Worm (Caenorhabditis elegans): ENCODE measurements around the gene pqn-8.
A peak's percentile ranks its signal among the peaks of the same experiment; 100 is the strongest.

Gene pqn-8

ce11 chrIII:9969371-9969770, 28.4 kb downstream of the pqn-8 start:
- no peak for TF ChIP-seq lin-39 (tag; optimal IDR thresholded peaks at IDR 0.05)
- TF ChIP-seq unc-30 (tag; optimal IDR thresholded peaks at IDR 0.05), result no peak
- TF ChIP-seq nhr-11 (tag; optimal IDR thresholded peaks at IDR 0.05), result no peak
- TF ChIP-seq mdl-1 (tag; optimal IDR thresholded peaks at IDR 0.05), result no peak
- no peak for TF ChIP-seq mab-9 (GFP tag; IDR thresholded peaks at IDR 0.05)
- TF ChIP-seq sup-37 (GFP tag; optimal IDR thresholded peaks at IDR 0.05), result no peak
- no peak for TF ChIP-seq efl-1 (optimal IDR thresholded peaks at IDR 0.05)
- TF ChIP-seq efl-1 (GFP tag; optimal IDR thresholded peaks at IDR 0.05 in 1 of 2), result no peak
- TF ChIP-seq rnt-1 (tag; optimal IDR thresholded peaks at IDR 0.05), result no peak
- TF ChIP-seq lin-35 (GFP tag; optimal IDR thresholded peaks at IDR 0.05), result no peak
- TF ChIP-seq xbp-1 (tag; optimal IDR thresholded peaks at IDR 0.05), result no peak
- no peak for TF ChIP-seq nhr-47 (tag; optimal IDR thresholded peaks at IDR 0.05)
- no peak for TF ChIP-seq alr-1 (tag; optimal IDR thresholded peaks at IDR 0.05; ENCODE audit: borderline replicate concordance)
- no peak for TF ChIP-seq nhr-237 (tag; optimal IDR thresholded peaks at IDR 0.05)
- TF ChIP-seq fkh-4 (tag; optimal IDR thresholded peaks at IDR 0.05; ENCODE audit: borderline replicate concordance), result no peak
- no peak for TF ChIP-seq pqm-1 (tag; optimal IDR thresholded peaks at IDR 0.05)
- no peak for TF ChIP-seq isw-1 (GFP tag; IDR thresholded peaks at IDR 0.05)
- TF ChIP-seq aly-2 (tag; optimal IDR thresholded peaks at IDR 0.05), result no peak
- no peak for TF ChIP-seq fos-1 (tag; optimal IDR thresholded peaks at IDR 0.05)
- TF ChIP-seq snu-23 (GFP tag; optimal IDR thresholded peaks at IDR 0.05), result no peak

- TF ChIP-seq blmp-1 (tag; optimal IDR thresholded peaks at IDR 0.05) (peak; percentile 39), zag-1 (tag; optimal IDR thresholded peaks at IDR 0.05) (no peak)
These were observed 32.3 kb downstream of the pqn-8 start for ce11 chrIII:9965444-9965843.

DNA sequence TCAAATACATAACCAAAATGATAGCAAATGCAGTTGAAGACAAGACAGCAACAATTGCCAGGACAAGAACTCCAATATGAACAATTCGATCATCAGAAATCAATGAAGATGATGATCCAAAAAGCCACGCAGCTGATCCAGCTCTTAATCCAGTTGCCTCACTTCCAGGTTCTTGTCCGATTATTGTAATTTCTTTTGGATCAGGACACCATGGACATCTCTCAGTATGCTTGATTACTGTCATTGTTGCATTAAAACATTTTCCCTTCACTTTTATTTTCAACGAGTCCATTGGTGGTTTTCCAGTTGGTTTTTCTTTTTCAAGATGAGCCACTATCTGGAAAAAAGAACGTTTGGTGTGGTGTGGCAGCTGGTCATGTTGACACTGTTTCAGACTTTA, 33.4 kb downstream of the pqn-8 start:
- TF ChIP-seq snu-23 (GFP tag; optimal IDR thresholded peaks at IDR 0.05) (no peak), Y116A8C.19 (tag; optimal IDR thresholded peaks at IDR 0.05; ENCODE audit: borderline replicate concordance) (no peak), fkh-10 (GFP tag; optimal IDR thresholded peaks at IDR 0.05) (no peak), aly-2 (tag; optimal IDR thresholded peaks at IDR 0.05) (no peak), lin-13 (GFP tag; optimal IDR thresholded peaks at IDR 0.05) (no peak), irx-1 (tag; optimal IDR thresholded peaks at IDR 0.05) (no peak), ceh-8 (GFP tag; optimal IDR thresholded peaks at IDR 0.05) (no peak), nhr-90 (tag; optimal IDR thresholded peaks at IDR 0.05; ENCODE audit: poor library complexity) (no peak), sptf-1 (tag; optimal IDR thresholded peaks at IDR 0.05) (no peak), rnt-1 (tag; optimal IDR thresholded peaks at IDR 0.05) (no peak), pax-3 (tag; optimal IDR thresholded peaks at IDR 0.05) (no peak), aha-1 (tag; optimal IDR thresholded peaks at IDR 0.05) (no peak), mdl-1 (tag; optimal IDR thresholded peaks at IDR 0.05) (no peak), unc-62 (GFP tag; optimal IDR thresholded peaks at IDR 0.05) (no peak), nhr-85 (tag) (no peak), lin-35 (GFP tag; optimal IDR thresholded peaks at IDR 0.05) (no peak), fkh-8 (tag; optimal IDR thresholded peaks at IDR 0.05) (no peak), nhr-237 (tag; optimal IDR thresholded peaks at IDR 0.05) (no peak), nhr-20 (tag; optimal IDR thresholded peaks at IDR 0.05) (no peak), zag-1 (tag; optimal IDR thresholded peaks at IDR 0.05) (no peak)

- TF ChIP-seq vab-15 (tag; optimal IDR thresholded peaks at IDR 0.05), result no peak
- TF ChIP-seq ceh-82 (tag; optimal IDR thresholded peaks at IDR 0.05), result no peak
- TF ChIP-seq egl-13 (tag; optimal IDR thresholded peaks at IDR 0.05), result no peak
- TF ChIP-seq ama-1 (optimal IDR thresholded peaks at IDR 0.05), result no peak
- TF ChIP-seq nhr-11 (tag; optimal IDR thresholded peaks at IDR 0.05), result no peak
- no peak for TF ChIP-seq unc-30 (tag; optimal IDR thresholded peaks at IDR 0.05)
- TF ChIP-seq egl-27 (tag; optimal IDR thresholded peaks at IDR 0.05), result no peak
- TF ChIP-seq pqm-1 (tag; optimal IDR thresholded peaks at IDR 0.05), result no peak
These were observed 34.3 kb downstream of the pqn-8 start for ce11 chrIII:9963447-9963846.
